Worm (Caenorhabditis elegans): ENCODE results near the gene abu-7.

DNA sequence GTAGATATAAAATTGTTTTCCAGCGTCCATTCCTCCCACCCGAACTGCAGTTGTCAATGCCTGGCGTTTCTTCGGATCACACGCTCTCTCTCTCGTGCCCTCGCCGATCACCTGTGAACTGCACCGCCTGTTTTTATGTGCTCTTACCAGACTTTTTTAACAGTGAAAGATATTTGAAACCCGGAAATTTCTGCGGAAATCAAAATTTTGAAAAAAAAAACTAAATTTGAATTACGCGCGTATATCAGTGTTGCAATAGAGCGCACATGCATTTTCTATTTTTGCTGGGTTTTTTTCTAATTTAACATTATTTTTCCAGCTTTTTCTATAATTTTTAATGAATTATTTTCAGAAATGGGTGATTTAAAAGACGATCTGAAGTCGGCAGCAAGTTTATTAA is 39.5 kb upstream of the abu-7 start, which contains the start of gene ttc-37:
- TF ChIP-seq flt-1 (GFP tag; IDR thresholded peaks at IDR 0.05) (no peak), klf-2 (GFP tag; conservative IDR thresholded peaks at IDR 0.05) (no peak), tab-1 (GFP tag; IDR thresholded peaks at IDR 0.05) (no peak), T22C8.4 (GFP tag; IDR thresholded peaks at IDR 0.05) (no peak), med-1 (GFP tag; optimal IDR thresholded peaks at IDR 0.05; ENCODE audit: insufficient read depth) (no peak), ref-1 (GFP tag; conservative IDR thresholded peaks at IDR 0.05) (no peak), cog-1 (tag; optimal IDR thresholded peaks at IDR 0.05) (no peak), ztf-29 (GFP tag; IDR thresholded peaks at IDR 0.05) (no peak), ztf-23 (GFP tag; IDR thresholded peaks at IDR 0.05) (no peak)
